Fruit fly (Drosophila melanogaster): ENCODE measurements around the gene GILT1.

The GILT1 gene

DNA sequence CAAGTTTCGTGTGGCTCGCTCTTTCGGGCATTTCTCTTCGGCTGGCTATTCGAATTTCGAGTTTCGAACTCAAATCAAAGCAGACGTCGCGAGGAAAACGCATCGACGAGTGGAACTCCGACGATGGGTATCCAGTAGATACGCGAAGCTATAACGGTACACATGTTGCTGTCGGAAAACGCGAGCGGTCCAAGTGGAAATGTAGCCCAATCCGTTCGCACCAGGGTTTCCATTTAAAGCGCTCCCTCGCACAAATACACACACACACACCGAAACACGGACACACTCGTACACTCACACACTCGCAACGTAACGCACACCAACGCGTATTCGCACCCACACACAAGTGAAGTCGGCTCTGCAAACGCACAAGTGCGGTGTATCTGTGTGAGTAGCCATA, 48.7 kb upstream of the GILT1 start, which contains the start of gene side-IV:
Gene side-IV, plus strand, starts transcription at position 253 of the 400 bp plus-strand sequence.
- TF ChIP-seq btn (GFP tag; optimal IDR thresholded peaks at IDR 0.05): no peak
- TF ChIP-seq lmd (GFP tag; IDR thresholded peaks at IDR 0.05): no peak
- no peak for TF ChIP-seq Hr78 (GFP tag; optimal IDR thresholded peaks at IDR 0.05)
- peak; percentile 24 for TF ChIP-seq scrt (GFP tag; optimal IDR thresholded peaks at IDR 0.05)
- peak; percentile 35 for TF ChIP-seq Nf-YC (tag; optimal IDR thresholded peaks at IDR 0.05)
- TF ChIP-seq gem (tag; optimal IDR thresholded peaks at IDR 0.05): no peak
- peak; percentile 18 for TF ChIP-seq CG18599 (GFP tag; optimal IDR thresholded peaks at IDR 0.05)
- TF ChIP-seq pan (optimal IDR thresholded peaks at IDR 0.05): no peak
- TF ChIP-seq pan (GFP tag; optimal IDR thresholded peaks at IDR 0.05 in 1 of 2, IDR thresholded peaks at IDR 0.05 in 1 of 2): peak in 1 of 2 experiments; percentile 26
- peak; percentile 5 for TF ChIP-seq sd (tag; optimal IDR thresholded peaks at IDR 0.05)
- no peak for TF ChIP-seq CG17328 (GFP tag; IDR thresholded peaks at IDR 0.05)
- no peak for TF ChIP-seq CG1832 (GFP tag; optimal IDR thresholded peaks at IDR 0.05)
- no peak for TF ChIP-seq tap (tag; optimal IDR thresholded peaks at IDR 0.05)
- peak; percentile 27; the same call in 1 of the 2 replicates for TF ChIP-seq sob (GFP tag; IDR thresholded peaks at IDR 0.05)
- TF ChIP-seq Fer2 (tag; optimal IDR thresholded peaks at IDR 0.05): no peak
- TF ChIP-seq Ets65A (GFP tag): no peak
- peak; percentile 89 for TF ChIP-seq CG8478 (optimal IDR thresholded peaks at IDR 0.05)
- TF ChIP-seq CG4820 (GFP tag; optimal IDR thresholded peaks at IDR 0.05): no peak
- TF ChIP-seq E2f1 (GFP tag; IDR thresholded peaks at IDR 0.05): peak; percentile 26; the same call in 1 of the 2 replicates
- TF ChIP-seq Jarid2 (GFP tag; optimal IDR thresholded peaks at IDR 0.05): peak; percentile 96
- TF ChIP-seq CG11695 (GFP tag; IDR thresholded peaks at IDR 0.05): 0 out of 3 replicates have a peak, but pooled peaks have one; percentile 17
- peak; percentile 47 for TF ChIP-seq CG13894 (tag; optimal IDR thresholded peaks at IDR 0.05)
- TF ChIP-seq Adf1 (GFP tag; IDR thresholded peaks at IDR 0.05): peak; percentile 38; the same call in 1 of the 2 replicates
- TF ChIP-seq cg (GFP tag; optimal IDR thresholded peaks at IDR 0.05): peak; percentile 80
- peak; percentile 34 for TF ChIP-seq CG10543 (GFP tag; optimal IDR thresholded peaks at IDR 0.05)
- TF ChIP-seq CG13287 (GFP tag; IDR thresholded peaks at IDR 0.05; ENCODE audit: partially characterized antibody): peak; percentile 28; the same call in 1 of the 2 replicates
- TF ChIP-seq CG32767 (GFP tag; IDR thresholded peaks at IDR 0.05): peak; percentile 50
- TF ChIP-seq CG3726 (GFP tag; IDR thresholded peaks at IDR 0.05): no peak
- no peak for TF ChIP-seq Oli (tag; optimal IDR thresholded peaks at IDR 0.05)
- no peak for TF ChIP-seq CG8765 (GFP tag; IDR thresholded peaks at IDR 0.05)
- peak; percentile 56 for TF ChIP-seq vvl (GFP tag; IDR thresholded peaks at IDR 0.05)
- no peak for TF ChIP-seq D19A (tag; optimal IDR thresholded peaks at IDR 0.05)
- TF ChIP-seq ATbp (GFP tag; optimal IDR thresholded peaks at IDR 0.05): no peak
- no peak for TF ChIP-seq CG2875 (GFP tag; optimal IDR thresholded peaks at IDR 0.05)
- no peak for TF ChIP-seq CG6272 (GFP tag; IDR thresholded peaks at IDR 0.05)
- TF ChIP-seq CG6765 (GFP tag; optimal IDR thresholded peaks at IDR 0.05): peak; percentile 22
- peak; percentile 17 for TF ChIP-seq CG12071 (GFP tag; optimal IDR thresholded peaks at IDR 0.05)
- no peak for TF ChIP-seq Hand (GFP tag; optimal IDR thresholded peaks at IDR 0.05)
- 0 out of 3 replicates have a peak, but pooled peaks have one; percentile 49 for TF ChIP-seq CG6791 (GFP tag; IDR thresholded peaks at IDR 0.05; ENCODE audit: partially characterized antibody)
- TF ChIP-seq CG11723 (GFP tag; optimal IDR thresholded peaks at IDR 0.05): no peak
- TF ChIP-seq Opbp (GFP tag; IDR thresholded peaks at IDR 0.05; ENCODE audit: partially characterized antibody): peak; percentile 41; the same call in 2 of the 3 replicates
- TF ChIP-seq CG11504 (tag; optimal IDR thresholded peaks at IDR 0.05): peak; percentile 14
- TF ChIP-seq repo (GFP tag; optimal IDR thresholded peaks at IDR 0.05): no peak
- TF ChIP-seq onecut (GFP tag; IDR thresholded peaks at IDR 0.05): peak; percentile 22; the same call in 1 of the 2 replicates
- peak; percentile 14 for TF ChIP-seq CG10431 (GFP tag; optimal IDR thresholded peaks at IDR 0.05)
- TF ChIP-seq CG32532 (GFP tag; IDR thresholded peaks at IDR 0.05): 0 out of 2 replicates have a peak, but pooled peaks have one; percentile 33
- peak; percentile 12 for TF ChIP-seq CG12155 (GFP tag; optimal IDR thresholded peaks at IDR 0.05)
- TF ChIP-seq HLHmδ (GFP tag; optimal IDR thresholded peaks at IDR 0.05): peak; percentile 47
- peak; percentile 63 for TF ChIP-seq CG8359 (GFP tag; optimal IDR thresholded peaks at IDR 0.05; ENCODE audit: borderline replicate concordance)
- TF ChIP-seq jing (GFP tag; optimal IDR thresholded peaks at IDR 0.05): peak; percentile 17
